Fruit fly (Drosophila melanogaster) whole organism, embryonic: ENCODE measurements around the gene CG5810.

ENCODE experiments used
- dimm ChIP-seq: fragments of 200-800 bp; sonication (Bioruptor generic); IDR thresholded peaks from 2 replicates; pipeline ENCODE4 v1.3.6; 2022; ENCODE audit warnings: missing biosample characterization, missing genetic modification characterization
- tio ChIP-seq: fragments of 200-800 bp; sonication (Bioruptor generic); optimal IDR thresholded peaks from 2 replicates; lab custom pipeline; 2017; ENCODE audit warnings: missing biosample characterization, missing genetic modification characterization, inconsistent platforms

- TF ChIP-seq tio (GFP tag; lab: Kevin White, UChicago) (no peak), dimm (no peak)
Observed at dm6 chr3R:21130050-21130449, 33.5 kb upstream of the CG5810 start, which contains the start of gene Ice2.
